Worm (Caenorhabditis elegans) whole organism, late embryonic: Measurements from ENCODE around the gene T19H12.2.

Experiments
- ama-1 ChIP-seq: fragments of 150-350 bp; optimal IDR thresholded peaks from 2 replicates; lab custom pipeline; 2014
- ceh-34 ChIP-seq: sonication (generic microtip); optimal IDR thresholded peaks from 2 replicates; lab custom pipeline; 2016; ENCODE audit warnings: mild to moderate bottlenecking, missing genetic modification characterization, missing compliant biosample characterization
- lin-11 ChIP-seq: fragments of 200-800 bp; sonication (Bioruptor generic); optimal IDR thresholded peaks from 2 replicates; lab custom pipeline; 2018; ENCODE audit warnings: mild to moderate bottlenecking, missing genetic modification characterization, missing compliant biosample characterization
- nhr-232 ChIP-seq: sonication (generic microtip); optimal IDR thresholded peaks from 2 replicates; lab custom pipeline; 2016; ENCODE audit warnings: missing genetic modification characterization, missing compliant biosample characterization
- pha-4 ChIP-seq: fragments of 150-350 bp; optimal IDR thresholded peaks from 2 replicates; lab custom pipeline; 2018; ENCODE audit warnings: missing biosample characterization, missing genetic modification reagents, missing genetic modification characterization
- unc-55 ChIP-seq: sonication (generic microtip); optimal IDR thresholded peaks from 2 replicates; lab custom pipeline; 2017; ENCODE audit warnings: missing biosample characterization, missing genetic modification reagents, missing genetic modification characterization

DNA sequence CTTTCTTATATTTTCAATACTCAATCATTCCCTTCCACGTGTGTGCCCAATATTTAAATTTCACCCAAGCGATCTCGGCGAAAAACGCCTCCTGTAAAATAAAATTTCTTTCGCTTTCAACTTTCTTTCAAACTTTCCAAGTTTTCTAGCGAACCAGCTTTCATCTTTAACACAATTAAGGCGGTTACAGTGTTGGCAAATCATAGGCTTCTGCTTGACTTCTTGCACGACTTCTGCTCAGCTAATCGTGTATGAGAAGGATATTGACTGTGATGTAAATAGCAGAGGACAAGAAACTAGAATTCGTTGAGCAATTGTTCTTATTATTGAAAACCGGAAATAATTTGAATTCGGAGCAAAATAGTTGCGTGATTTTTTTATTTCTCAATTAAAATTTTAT lies 1.1 kb downstream of the T19H12.2 start:
- TF ChIP-seq pha-4 (tag; lab: Kevin White, UChicago): no peak
- no peak for TF ChIP-seq ama-1
- TF ChIP-seq nhr-232 (tag; lab: Kevin White, UChicago): no peak
- TF ChIP-seq unc-55: no peak
- no peak for TF ChIP-seq ceh-34 (tag; lab: Kevin White, UChicago)
- TF ChIP-seq lin-11: no peak
